Fruit fly (Drosophila melanogaster): ENCODE data around the gene Hex-A.

Hex-A gene

DNA sequence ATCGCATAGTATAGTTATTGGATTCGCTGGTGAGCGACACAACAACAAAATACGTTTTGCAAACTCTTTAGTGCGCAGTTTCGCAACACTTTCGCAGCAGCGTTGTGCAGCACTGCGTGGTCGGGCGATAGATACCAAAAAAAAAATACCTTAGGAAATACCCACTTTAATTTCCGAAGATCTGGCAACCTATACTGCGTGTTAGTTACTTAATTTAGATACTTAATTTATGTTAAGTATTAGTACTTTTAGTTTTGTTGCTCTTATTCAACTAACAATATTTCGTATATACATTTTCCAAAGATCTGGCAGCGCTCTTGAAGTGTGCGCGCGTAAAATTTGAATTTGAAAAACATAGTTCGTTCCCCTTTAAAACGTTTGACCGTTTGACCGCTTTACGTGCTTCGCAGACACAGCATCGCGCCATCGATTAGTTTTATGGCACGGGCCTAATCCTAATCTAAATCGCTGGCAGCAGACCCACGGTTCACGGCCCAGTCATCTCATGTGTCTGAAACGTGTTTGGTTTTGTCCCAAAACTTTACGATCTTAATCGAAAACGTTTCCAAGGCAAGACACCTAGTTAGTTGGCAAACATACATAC is 5.5 kb upstream of the Hex-A start, which contains the start of gene LPCAT (continued):
- TF ChIP-seq ac (GFP tag; optimal IDR thresholded peaks at IDR 0.05) (no peak), CG31388 (GFP tag; optimal IDR thresholded peaks at IDR 0.05) (peak; percentile 47), CG16863 (GFP tag; optimal IDR thresholded peaks at IDR 0.05) (peak; percentile 52), sna (GFP tag; IDR thresholded peaks at IDR 0.05; ENCODE audit: partially characterized antibody) (peak; percentile 63; the same call in 1 of the 2 replicates), CG8089 (GFP tag; optimal IDR thresholded peaks at IDR 0.05) (peak; percentile 58), CG7928 (GFP tag; optimal IDR thresholded peaks at IDR 0.05) (peak; percentile 43), CG2129 (GFP tag; IDR thresholded peaks at IDR 0.05; ENCODE audit: partially characterized antibody) (peak; percentile 59; the same call in 1 of the 2 replicates), Fer2 (tag; optimal IDR thresholded peaks at IDR 0.05) (peak; percentile 55), Dbx (GFP tag; IDR thresholded peaks at IDR 0.05) (peak; percentile 90), Dref (GFP tag; IDR thresholded peaks at IDR 0.05) (peak; percentile 53), CG1792 (GFP tag; optimal IDR thresholded peaks at IDR 0.05) (peak; percentile 46), CG33213 (GFP tag; optimal IDR thresholded peaks at IDR 0.05) (peak; percentile 86), NK7.1 (GFP tag; optimal IDR thresholded peaks at IDR 0.05) (no peak), vnd (GFP tag; IDR thresholded peaks at IDR 0.05; ENCODE audit: partially characterized antibody) (no peak), tup (GFP tag; optimal IDR thresholded peaks at IDR 0.05) (peak; percentile 45), Hmr (GFP tag; optimal IDR thresholded peaks at IDR 0.05) (peak; percentile 79), slp2 (GFP tag; optimal IDR thresholded peaks at IDR 0.05) (peak; percentile 60), CG3726 (GFP tag; IDR thresholded peaks at IDR 0.05) (peak; percentile 82; the same call in 2 of the 3 replicates), ems (GFP tag; optimal IDR thresholded peaks at IDR 0.05) (peak; percentile 69), dm (GFP tag; optimal IDR thresholded peaks at IDR 0.05) (peak; percentile 23), E2f1 (GFP tag; IDR thresholded peaks at IDR 0.05) (peak; percentile 78), zfh1 (GFP tag; IDR thresholded peaks at IDR 0.05) (peak; percentile 85; the same call in 2 of the 3 replicates), CG8944 (GFP tag; optimal IDR thresholded peaks at IDR 0.05) (peak; percentile 71), Sry-δ (GFP tag; optimal IDR thresholded peaks at IDR 0.05) (peak; percentile 80), cad (GFP tag; optimal IDR thresholded peaks at IDR 0.05) (no peak), CG17829 (tag; optimal IDR thresholded peaks at IDR 0.05) (peak; percentile 47), sisA (GFP tag; IDR thresholded peaks at IDR 0.05) (peak; percentile 87), Lhr (GFP tag; optimal IDR thresholded peaks at IDR 0.05) (peak; percentile 84), CG2202 (tag; optimal IDR thresholded peaks at IDR 0.05) (no peak), CG42726 (GFP tag; IDR thresholded peaks at IDR 0.05; ENCODE audit: partially characterized antibody) (peak; percentile 72), fru (optimal IDR thresholded peaks at IDR 0.05) (no peak), unpg (GFP tag; optimal IDR thresholded peaks at IDR 0.05) (peak; percentile 37), Antp (GFP tag; optimal IDR thresholded peaks at IDR 0.05) (peak; percentile 75), pros (GFP tag; optimal IDR thresholded peaks at IDR 0.05) (peak; percentile 65), Hand (GFP tag; optimal IDR thresholded peaks at IDR 0.05) (no peak), ham (GFP tag; IDR thresholded peaks at IDR 0.05) (no peak), CG10654 (GFP tag; optimal IDR thresholded peaks at IDR 0.05) (peak; percentile 64), zf30C (GFP tag; optimal IDR thresholded peaks at IDR 0.05) (no peak), Atf6 (GFP tag; IDR thresholded peaks at IDR 0.05) (peak; percentile 61; the same call in 1 of the 2 replicates), odd (GFP tag; optimal IDR thresholded peaks at IDR 0.05) (no peak), CG32772 (GFP tag; IDR thresholded peaks at IDR 0.05) (peak; percentile 76), sob (GFP tag; IDR thresholded peaks at IDR 0.05) (peak; percentile 85), CkIIα-i1 (GFP tag; IDR thresholded peaks at IDR 0.05) (no peak), Blimp-1 (GFP tag; optimal IDR thresholded peaks at IDR 0.05) (peak; percentile 54), CG6272 (GFP tag; IDR thresholded peaks at IDR 0.05) (peak; percentile 80), wek (GFP tag; optimal IDR thresholded peaks at IDR 0.05) (no peak), CG14860 (GFP tag; IDR thresholded peaks at IDR 0.05; ENCODE audit: partially characterized antibody) (peak; percentile 49; the same call in 1 of the 3 replicates), CG7987 (GFP tag; optimal IDR thresholded peaks at IDR 0.05) (peak; percentile 80), CG3847 (GFP tag; IDR thresholded peaks at IDR 0.05) (peak; percentile 95), CG4424 (GFP tag; optimal IDR thresholded peaks at IDR 0.05) (peak; percentile 62)

Data from whole organism, embryonic.